Worm (Caenorhabditis elegans): Measurements from ENCODE around the gene C39E9.7.

ce11 chrIV:13085675-13086074 is 9.2 kb upstream of the C39E9.7 start:
- TF ChIP-seq somi-1 (GFP tag; optimal IDR thresholded peaks at IDR 0.05) (no peak), him-1 (tag; optimal IDR thresholded peaks at IDR 0.05) (no peak), sea-2 (GFP tag; IDR thresholded peaks at IDR 0.05) (no peak), ztf-6 (GFP tag; IDR thresholded peaks at IDR 0.05) (no peak), K12H6.12 (tag; optimal IDR thresholded peaks at IDR 0.05) (no peak), lin-26 (GFP tag; IDR thresholded peaks at IDR 0.05) (no peak), F22D6.2 (tag; optimal IDR thresholded peaks at IDR 0.05) (no peak), unc-62 (GFP tag; optimal IDR thresholded peaks at IDR 0.05) (no peak), cebp-1 (GFP tag; IDR thresholded peaks at IDR 0.05) (no peak), cebp-1 (tag; optimal IDR thresholded peaks at IDR 0.05) (no peak), ztf-18 (tag; optimal IDR thresholded peaks at IDR 0.05) (no peak), aptf-3 (GFP tag; IDR thresholded peaks at IDR 0.05) (no peak)
